Fruit fly (Drosophila melanogaster) whole organism, wandering third instar larva: ENCODE results near the gene Mabi.
A peak's percentile ranks its signal among the peaks of the same experiment; 100 is the strongest.

Source experiments
- Abd-B ChIP-seq: fragments of >200 bp; optimal IDR thresholded peaks from 2 replicates; lab custom pipeline; 2017; ENCODE audit warnings: missing biosample characterization, missing genetic modification characterization
- CG9705 ChIP-seq: fragments of 200-800 bp; sonication (Bioruptor generic); optimal IDR thresholded peaks from 2 replicates; lab custom pipeline; 2018; ENCODE audit warnings: missing biosample characterization, mild to moderate bottlenecking, missing genetic modification characterization
- CrebA ChIP-seq: fragments of 200-800 bp; sonication (Bioruptor generic); optimal IDR thresholded peaks from 2 replicates; lab custom pipeline; 2016; ENCODE audit warnings: missing biosample characterization, mild to moderate bottlenecking, missing genetic modification characterization, borderline replicate concordance
- Dfd ChIP-seq: fragments of >200 bp; optimal IDR thresholded peaks from 2 replicates; lab custom pipeline; 2017; ENCODE audit warnings: missing biosample characterization, missing genetic modification characterization
- GATAd ChIP-seq: sonication (Bioruptor generic); optimal IDR thresholded peaks from 2 replicates; lab custom pipeline; 2016; ENCODE audit warnings: missing biosample characterization, missing genetic modification characterization
- HLH106 ChIP-seq: fragments of 200-800 bp; optimal IDR thresholded peaks from 3 replicates; lab custom pipeline; 2019; ENCODE audit warnings: missing biosample characterization, mild to moderate bottlenecking, missing genetic modification characterization, moderate library complexity
- Hr78 ChIP-seq: fragments of >200 bp; optimal IDR thresholded peaks from 2 replicates; lab custom pipeline; 2017; ENCODE audit warnings: missing biosample characterization, missing genetic modification characterization
- Hr83 ChIP-seq: fragments of 200-300 bp; sonication (Bioruptor generic); optimal IDR thresholded peaks from 2 replicates; lab custom pipeline; 2016; ENCODE audit warnings: missing biosample characterization, mild to moderate bottlenecking, missing genetic modification characterization, moderate library complexity; ENCODE audit not compliant: poor library complexity, severe bottlenecking
- Jra ChIP-seq: sonication (Bioruptor generic); optimal IDR thresholded peaks from 2 replicates; lab custom pipeline; 2016; ENCODE audit warnings: missing biosample characterization, missing genetic modification characterization
- Mio ChIP-seq: sonication (Bioruptor generic); optimal IDR thresholded peaks from 2 replicates; lab custom pipeline; 2016; ENCODE audit warnings: missing biosample characterization, missing genetic modification characterization
- N ChIP-seq: fragments of >200 bp; optimal IDR thresholded peaks from 2 replicates; lab custom pipeline; 2018; ENCODE audit warnings: missing biosample characterization, missing external identifiers, missing genetic modification characterization
- OdsH ChIP-seq: fragments of 200-800 bp; sonication (Bioruptor generic); optimal IDR thresholded peaks from 2 replicates; lab custom pipeline; 2016; ENCODE audit warnings: missing biosample characterization, mild to moderate bottlenecking, missing genetic modification characterization
- Rel ChIP-seq, 2 experiments: fragments of 200-800 bp; sonication (Bioruptor generic) in 1 of 2; optimal IDR thresholded peaks; 2 replicates in 1 of 2; 3 replicates in 1 of 2; lab custom pipeline; 2016 to 2019; ENCODE audit warnings: mild to moderate bottlenecking in 2 of 2, missing biosample characterization in 2 of 2, missing genetic modification characterization in 2 of 2, moderate library complexity in 1 of 2
- Vsx2 ChIP-seq: fragments of 200-300, 225-300 bp; sonication (Bioruptor generic); optimal IDR thresholded peaks from 2 replicates; lab custom pipeline; 2018; ENCODE audit warnings: missing biosample characterization, missing genetic modification characterization; ENCODE audit not compliant: partially characterized antibody
- br ChIP-seq: fragments of 200-800 bp; sonication (Bioruptor generic); optimal IDR thresholded peaks from 2 replicates; lab custom pipeline; 2016; ENCODE audit warnings: missing biosample characterization, missing genetic modification characterization
- brk ChIP-seq: fragments of 200-800 bp; sonication (Bioruptor generic); optimal IDR thresholded peaks from 2 replicates; lab custom pipeline; 2016; ENCODE audit warnings: missing biosample characterization, mild to moderate bottlenecking, missing genetic modification characterization
- dl ChIP-seq, 2 experiments: fragments of 175-275, 200-275 bp in 1 of 2; fragments of 200-275 bp in 1 of 2; sonication (Bioruptor generic); optimal IDR thresholded peaks; lab custom pipeline; 2018; ENCODE audit warnings: mild to moderate bottlenecking in 2 of 2, missing biosample characterization in 2 of 2, missing genetic modification characterization in 2 of 2, moderate library complexity in 2 of 2; ENCODE audit not compliant: partially characterized antibody in 2 of 2, insufficient read depth in 1 of 2
- dmrt93B ChIP-seq: fragments of 200-800 bp; sonication (Bioruptor generic); optimal IDR thresholded peaks from 2 replicates; lab custom pipeline; 2018; ENCODE audit warnings: missing biosample characterization, mild to moderate bottlenecking, missing genetic modification characterization
- dsf ChIP-seq: sonication (Bioruptor generic); optimal IDR thresholded peaks from 2 replicates; lab custom pipeline; 2016; ENCODE audit warnings: missing biosample characterization, missing genetic modification characterization, borderline replicate concordance
- fru ChIP-seq: fragments of 200-800 bp; sonication (Bioruptor generic); optimal IDR thresholded peaks from 3 replicates; lab custom pipeline; 2016; ENCODE audit warnings: missing biosample characterization, mild to moderate bottlenecking, missing genetic modification characterization
- h ChIP-seq: fragments of 200-800 bp; sonication (Bioruptor generic); optimal IDR thresholded peaks from 3 replicates; lab custom pipeline; 2016; ENCODE audit warnings: missing biosample characterization, mild to moderate bottlenecking, missing genetic modification characterization
- lola ChIP-seq: fragments of >200 bp; optimal IDR thresholded peaks from 2 replicates; lab custom pipeline; 2017; ENCODE audit warnings: missing biosample characterization, missing genetic modification characterization
- psq ChIP-seq: fragments of 200-800 bp; sonication (Bioruptor generic); optimal IDR thresholded peaks from 3 replicates; lab custom pipeline; 2017; ENCODE audit warnings: missing biosample characterization, mild to moderate bottlenecking, missing genetic modification characterization, moderate library complexity
- rgr ChIP-seq: fragments of 200-800 bp; sonication (Bioruptor generic); optimal IDR thresholded peaks from 3 replicates; lab custom pipeline; 2016; ENCODE audit warnings: missing biosample characterization, mild to moderate bottlenecking, missing genetic modification characterization
- sage ChIP-seq: fragments of 200-800 bp; sonication (Bioruptor generic); optimal IDR thresholded peaks from 2 replicates; lab custom pipeline; 2016; ENCODE audit warnings: missing biosample characterization, mild to moderate bottlenecking, missing genetic modification characterization
- sv ChIP-seq: fragments of 200-800 bp; sonication (Bioruptor generic); optimal IDR thresholded peaks from 3 replicates; lab custom pipeline; 2016; ENCODE audit warnings: missing biosample characterization, missing genetic modification characterization
- tai ChIP-seq: sonication (Bioruptor generic); optimal IDR thresholded peaks from 2 replicates; lab custom pipeline; 2016; ENCODE audit warnings: missing biosample characterization, missing genetic modification characterization

Mabi gene

DNA sequence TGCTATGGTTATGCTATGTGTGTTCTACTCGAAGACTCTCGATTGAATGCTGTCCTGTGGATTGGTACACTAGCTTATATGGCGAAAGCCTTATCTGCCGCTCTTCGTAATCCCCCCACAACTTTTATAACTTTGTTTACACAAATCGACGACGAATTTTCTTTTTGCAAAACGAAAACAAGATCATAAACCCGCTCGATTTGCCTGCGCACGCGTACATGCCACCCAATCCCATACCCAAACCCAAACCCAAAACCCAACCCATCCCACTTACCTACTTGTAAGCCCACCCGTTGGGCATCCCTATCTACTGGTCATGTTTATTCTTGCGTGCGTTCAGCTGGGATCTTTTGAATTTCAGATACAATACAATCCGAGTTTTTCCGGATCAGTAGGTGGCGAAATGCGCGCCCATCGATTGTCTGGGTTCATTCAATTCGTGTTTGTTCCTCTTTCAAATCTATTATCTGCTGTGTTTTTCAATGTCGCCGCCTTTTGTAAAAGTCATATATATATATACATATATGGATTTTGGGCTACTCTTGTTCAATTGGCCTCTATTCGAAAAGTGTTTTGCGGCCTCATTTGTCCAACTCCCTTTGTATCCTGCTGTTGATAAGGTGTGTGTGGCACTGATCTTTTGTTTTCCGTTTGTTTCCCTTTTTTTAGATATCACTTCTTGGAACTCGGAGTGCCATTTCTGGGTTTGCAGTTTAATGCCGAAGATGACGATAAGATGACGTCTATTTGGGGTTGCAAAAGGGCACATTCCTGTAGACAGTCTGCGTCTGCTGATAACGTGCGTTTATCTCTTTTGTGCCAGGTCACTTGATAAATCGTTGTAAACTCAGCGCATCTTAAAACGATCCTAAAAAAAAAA is at the start of gene Mabi:
Mabi (minus strand) TSS at position 51 of the 880 bp plus-strand sequence.
- no peak for TF ChIP-seq rgr (GFP tag; lab: Kevin White, UChicago)
- no peak for TF ChIP-seq Jra (GFP tag; lab: Kevin White, UChicago)
- TF ChIP-seq psq, result no peak
- no peak for TF ChIP-seq lola (GFP tag; lab: Kevin White, UChicago)
- TF ChIP-seq sv, result no peak
- TF ChIP-seq h (GFP tag; lab: Kevin White, UChicago), result no peak
- no peak for TF ChIP-seq Dfd (GFP tag; lab: Kevin White, UChicago)

DNA sequence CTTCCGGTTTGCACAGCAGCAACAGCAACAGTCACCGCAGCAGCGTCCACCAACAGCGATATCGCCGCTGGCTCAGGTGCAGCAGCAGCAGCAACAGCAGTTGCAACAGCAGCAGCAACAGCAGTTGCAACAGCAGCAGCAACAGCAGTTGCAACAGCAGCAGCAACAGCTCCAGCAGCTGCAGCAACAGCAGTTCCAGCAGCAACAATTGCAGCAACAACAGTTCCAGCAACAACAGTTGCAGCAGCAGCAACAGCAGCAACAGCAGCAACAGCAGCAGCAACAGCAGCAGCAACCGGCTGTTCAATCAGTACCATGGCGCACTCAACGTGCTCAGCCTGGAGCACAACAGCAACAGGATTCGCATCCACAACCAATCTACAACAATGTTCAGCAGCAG is 38.1 kb upstream of the Mabi start:
- no peak for TF ChIP-seq Hr78 (GFP tag; lab: Kevin White, UChicago)
- TF ChIP-seq lola (GFP tag; lab: Kevin White, UChicago), result no peak
- TF ChIP-seq Dfd (GFP tag; lab: Kevin White, UChicago), result peak; percentile 85
- TF ChIP-seq rgr (GFP tag; lab: Kevin White, UChicago), result no peak

DNA sequence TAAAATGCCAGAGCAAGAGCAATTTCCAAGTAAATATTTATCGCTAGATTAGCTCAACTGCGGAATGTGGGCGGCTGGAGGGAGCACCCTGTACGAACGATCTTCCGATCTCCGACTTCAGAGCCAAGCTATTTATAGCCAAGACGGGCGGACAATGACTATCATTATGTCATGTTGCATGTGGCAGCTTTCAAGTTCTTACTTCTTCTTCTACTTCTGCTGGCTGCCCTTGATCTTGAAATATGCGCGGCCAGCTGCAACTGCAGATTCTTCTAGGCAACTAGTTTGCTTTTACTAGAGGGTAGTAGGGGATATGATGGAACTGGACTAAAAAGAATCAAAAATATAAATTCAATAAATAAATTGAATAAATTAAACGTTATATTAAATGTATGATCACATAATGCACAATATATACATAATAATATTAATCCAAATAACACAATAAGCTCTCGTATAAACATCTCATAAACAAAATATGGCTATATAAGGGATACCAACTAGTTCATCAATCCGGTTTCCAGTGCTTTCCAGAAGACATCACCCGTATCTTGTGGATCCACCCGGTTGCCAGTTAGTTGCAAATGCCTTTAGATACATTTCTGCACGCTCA is 33.7 kb upstream of the Mabi start:
- TF ChIP-seq Rel (GFP tag; optimal IDR thresholded peaks at IDR 0.05; lab: Kevin White, UChicago) (no peak), Rel (tag; optimal IDR thresholded peaks at IDR 0.05; lab: Kevin White, UChicago) (no peak), Vsx2 (GFP tag; lab: Kevin White, UChicago) (no peak), rgr (GFP tag; lab: Kevin White, UChicago) (no peak), Hr83 (GFP tag; lab: Kevin White, UChicago) (no peak), Abd-B (no peak), dl (GFP tag; optimal IDR thresholded peaks at IDR 0.05; lab: Kevin White, UChicago; ENCODE audit: insufficient read depth in 1 of 2, partially characterized antibody in 2 of 2) (no peak), Jra (GFP tag; lab: Kevin White, UChicago) (no peak), br (GFP tag; lab: Kevin White, UChicago) (no peak), CrebA (GFP tag; lab: Kevin White, UChicago) (no peak), dsf (GFP tag; lab: Kevin White, UChicago) (no peak), dmrt93B (GFP tag; lab: Kevin White, UChicago) (no peak), lola (GFP tag; lab: Kevin White, UChicago) (no peak), brk (GFP tag; lab: Kevin White, UChicago) (no peak), Mio (no peak), GATAd (GFP tag; lab: Kevin White, UChicago) (no peak), N (GFP tag; lab: Kevin White, UChicago) (no peak), fru (GFP tag; lab: Kevin White, UChicago) (no peak), tai (no peak)
- TF ChIP-seq, all 38 proteins: peak for 0

DNA sequence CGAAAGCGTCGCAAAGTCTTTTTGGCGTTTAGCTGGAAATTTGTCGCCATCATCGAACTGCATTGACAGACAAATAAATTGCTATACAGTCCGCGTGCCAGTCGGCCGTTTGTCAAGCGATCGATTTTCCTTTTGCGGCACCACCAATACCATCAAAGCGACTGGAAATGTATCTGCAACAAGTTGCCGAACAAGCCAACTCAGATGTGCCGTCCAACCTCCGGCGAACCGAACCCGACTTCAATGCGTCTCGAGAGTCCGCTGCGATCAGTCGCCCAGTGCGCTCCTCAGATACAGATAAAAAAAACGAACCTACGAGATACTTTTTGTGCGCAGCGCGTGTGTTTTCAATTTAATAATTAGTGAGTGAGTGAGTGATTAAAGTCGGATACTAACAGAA is 32.2 kb upstream of the Mabi start:
- TF ChIP-seq GATAd (GFP tag; lab: Kevin White, UChicago) (no peak), OdsH (GFP tag; lab: Kevin White, UChicago) (no peak), HLH106 (tag; lab: Kevin White, UChicago) (no peak)

DNA sequence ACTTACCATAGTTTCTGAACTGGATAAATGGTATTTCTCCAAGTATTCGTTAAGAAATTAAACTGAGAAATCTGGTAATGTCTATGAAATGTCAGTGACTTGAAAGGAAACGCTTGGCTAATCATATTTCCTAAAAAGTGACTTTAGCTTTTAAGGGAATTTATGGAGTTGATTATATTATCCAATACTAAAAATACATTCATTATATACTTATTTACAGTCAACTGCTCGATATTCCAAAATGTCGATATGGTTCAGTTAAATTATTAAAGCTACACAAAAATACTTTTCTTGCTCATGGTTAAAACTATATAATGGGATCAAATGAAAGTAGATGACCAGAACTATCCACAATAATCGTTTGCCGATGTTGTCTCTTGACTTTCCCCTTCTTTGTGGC is 31.3 kb upstream of the Mabi start, which contains the start of gene CG31848:
CG31848 (minus strand) TSS at position 101 of the 400 bp plus-strand sequence.
- TF ChIP-seq OdsH (GFP tag; lab: Kevin White, UChicago), result no peak
- no peak for TF ChIP-seq Hr78 (GFP tag; lab: Kevin White, UChicago)
- no peak for TF ChIP-seq Abd-B
- no peak for TF ChIP-seq Mio
- TF ChIP-seq CG9705, result no peak
- no peak for TF ChIP-seq sage
